ENCODE assay signal across 1 fruit fly cellular context in the genomic region with DNA sequence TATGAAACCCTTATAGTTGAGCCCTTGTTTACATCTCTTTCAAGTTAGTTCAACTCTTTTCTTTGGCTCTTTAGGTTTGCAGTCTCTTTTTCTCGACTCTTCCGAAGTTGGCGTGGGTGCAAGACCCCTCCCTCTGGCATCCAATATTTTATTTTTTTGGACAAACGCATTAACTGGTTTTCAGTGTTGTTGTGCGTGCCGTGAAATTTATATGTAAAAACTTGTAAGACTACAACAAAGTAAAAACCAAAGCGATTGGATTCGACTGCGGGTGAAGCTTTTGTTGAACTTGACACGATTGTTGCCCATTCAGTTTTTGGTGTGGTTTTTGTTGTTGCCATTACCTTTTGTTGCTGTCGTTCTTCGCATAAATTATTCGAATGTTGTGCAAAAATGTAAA.
TF ChIP-seq lines count a peak whose summit lies in the region.

No protein-coding gene starts in this region.

TF ChIP-seq in whole organism, embryonic, 481 proteins besides CTCF, POLR2A, EP300 and RAD21 (continued from another document):
- no peak for TF ChIP-seq CG15514 (GFP tag; optimal IDR thresholded peaks at IDR 0.05; lab: Kevin White, UChicago)
- TF ChIP-seq Hr78 (GFP tag; optimal IDR thresholded peaks at IDR 0.05; lab: Kevin White, UChicago) = peak in 1 of 2 experiments; percentile 20
- no peak for TF ChIP-seq Eip74EF (GFP tag; optimal IDR thresholded peaks at IDR 0.05; lab: Kevin White, UChicago)
- no peak for TF ChIP-seq Bdp1 (GFP tag; optimal IDR thresholded peaks at IDR 0.05; lab: Kevin White, UChicago)
- no peak for TF ChIP-seq H15 (GFP tag; IDR thresholded peaks at IDR 0.05; lab: Robert Waterston, UW)
- TF ChIP-seq chinmo (GFP tag; IDR thresholded peaks at IDR 0.05; lab: Robert Waterston, UW; ENCODE audit: partially characterized antibody) = peak; percentile 94; the same call in 3 of the 4 replicates
- TF ChIP-seq Gsc (GFP tag; IDR thresholded peaks at IDR 0.05; lab: Robert Waterston, UW) = no peak
- TF ChIP-seq nau (GFP tag; optimal IDR thresholded peaks at IDR 0.05; lab: Kevin White, UChicago) = no peak
- TF ChIP-seq z (GFP tag; IDR thresholded peaks at IDR 0.05; lab: Robert Waterston, UW) = no peak
- no peak for TF ChIP-seq pfk (GFP tag; optimal IDR thresholded peaks at IDR 0.05; lab: Kevin White, UChicago)
- peak; percentile 48 for TF ChIP-seq sd (tag; optimal IDR thresholded peaks at IDR 0.05; lab: Kevin White, UChicago)
- TF ChIP-seq CG3838 (GFP tag; optimal IDR thresholded peaks at IDR 0.05; lab: Kevin White, UChicago) = no peak
- peak; percentile 30 for TF ChIP-seq oc (tag; optimal IDR thresholded peaks at IDR 0.05; lab: Kevin White, UChicago)
- no peak for TF ChIP-seq vfl (GFP tag; optimal IDR thresholded peaks at IDR 0.05; lab: Kevin White, UChicago)
- TF ChIP-seq CG17359 (tag; optimal IDR thresholded peaks at IDR 0.05; lab: Kevin White, UChicago) = no peak
- no peak for TF ChIP-seq sens (GFP tag; lab: Kevin White, UChicago)
- TF ChIP-seq CG2199 (GFP tag; IDR thresholded peaks at IDR 0.05; lab: Robert Waterston, UW) = no peak
- TF ChIP-seq ara (GFP tag; IDR thresholded peaks at IDR 0.05; lab: Robert Waterston, UW) = no peak
- TF ChIP-seq CG10267 (tag; optimal IDR thresholded peaks at IDR 0.05; lab: Kevin White, UChicago) = no peak
- no peak for TF ChIP-seq jigr1 (GFP tag; IDR thresholded peaks at IDR 0.05; lab: Robert Waterston, UW)
- TF ChIP-seq CG17385 (GFP tag; optimal IDR thresholded peaks at IDR 0.05; lab: Kevin White, UChicago) = no peak
- TF ChIP-seq CG1832 (GFP tag; optimal IDR thresholded peaks at IDR 0.05; lab: Kevin White, UChicago) = no peak
- TF ChIP-seq sr (GFP tag; IDR thresholded peaks at IDR 0.05; lab: Robert Waterston, UW) = peak; percentile 69; the same call in 1 of the 3 replicates
- peak; percentile 65 for TF ChIP-seq sqz (GFP tag; optimal IDR thresholded peaks at IDR 0.05; lab: Kevin White, UChicago)
- TF ChIP-seq crol (GFP tag; IDR thresholded peaks at IDR 0.05; lab: Robert Waterston, UW) = no peak
- TF ChIP-seq bsh (GFP tag; optimal IDR thresholded peaks at IDR 0.05; lab: Kevin White, UChicago) = no peak
- TF ChIP-seq scrt (GFP tag; optimal IDR thresholded peaks at IDR 0.05; lab: Kevin White, UChicago) = no peak
- no peak for TF ChIP-seq CG3407 (GFP tag; optimal IDR thresholded peaks at IDR 0.05; lab: Kevin White, UChicago)
- TF ChIP-seq CG7357 (GFP tag; IDR thresholded peaks at IDR 0.05; lab: Robert Waterston, UW) = no peak
- TF ChIP-seq CG1647 (GFP tag; optimal IDR thresholded peaks at IDR 0.05; lab: Kevin White, UChicago) = no peak
- TF ChIP-seq fu2 (GFP tag; optimal IDR thresholded peaks at IDR 0.05; lab: Kevin White, UChicago) = no peak
- no peak for TF ChIP-seq TFAM (GFP tag; optimal IDR thresholded peaks at IDR 0.05; lab: Kevin White, UChicago)
- no peak for TF ChIP-seq Pdp1 (GFP tag; optimal IDR thresholded peaks at IDR 0.05; lab: Kevin White, UChicago)
- no peak for TF ChIP-seq Meics (GFP tag; optimal IDR thresholded peaks at IDR 0.05; lab: Kevin White, UChicago)
- no peak for TF ChIP-seq B-H1 (GFP tag; IDR thresholded peaks at IDR 0.05; lab: Robert Waterston, UW)
- no peak for TF ChIP-seq CG11085 (GFP tag; IDR thresholded peaks at IDR 0.05; lab: Robert Waterston, UW)
- no peak for TF ChIP-seq CG11456 (GFP tag; IDR thresholded peaks at IDR 0.05; lab: Robert Waterston, UW)
- no peak for TF ChIP-seq ac (GFP tag; optimal IDR thresholded peaks at IDR 0.05; lab: Kevin White, UChicago)
- no peak for TF ChIP-seq CG4404 (GFP tag; IDR thresholded peaks at IDR 0.05; lab: Robert Waterston, UW)
- no peak for TF ChIP-seq fd96Cb (tag; optimal IDR thresholded peaks at IDR 0.05; lab: Kevin White, UChicago)
- TF ChIP-seq CG12744 (GFP tag; optimal IDR thresholded peaks at IDR 0.05; lab: Kevin White, UChicago) = no peak
- TF ChIP-seq CG16779 (GFP tag; IDR thresholded peaks at IDR 0.05; lab: Robert Waterston, UW) = no peak
- TF ChIP-seq abd-A (tag; optimal IDR thresholded peaks at IDR 0.05; lab: Kevin White, UChicago) = peak; percentile 37
- TF ChIP-seq Aef1 (GFP tag; IDR thresholded peaks at IDR 0.05; lab: Robert Waterston, UW) = no peak
- TF ChIP-seq CG3163 (GFP tag; optimal IDR thresholded peaks at IDR 0.05; lab: Kevin White, UChicago) = peak; percentile 59
- no peak for TF ChIP-seq twi (tag; optimal IDR thresholded peaks at IDR 0.05; lab: Kevin White, UChicago)
- TF ChIP-seq CG11723 (GFP tag; optimal IDR thresholded peaks at IDR 0.05; lab: Kevin White, UChicago) = no peak
- TF ChIP-seq zen2 (GFP tag; IDR thresholded peaks at IDR 0.05; lab: Robert Waterston, UW; ENCODE audit: partially characterized antibody) = no peak
